Fruit fly (Drosophila melanogaster) whole organism, embryonic: Measurements from ENCODE around the gene Fign.

Experiments
- BtbVII ChIP-seq: fragments of 200-800 bp; sonication (Bioruptor generic); optimal IDR thresholded peaks from 3 replicates; lab custom pipeline; 2017; ENCODE audit warnings: missing biosample characterization, mild to moderate bottlenecking, missing genetic modification characterization
- CG10565 ChIP-seq: fragments of 200-800 bp; sonication (Bioruptor generic); optimal IDR thresholded peaks from 3 replicates; lab custom pipeline; 2016; ENCODE audit warnings: missing biosample characterization, mild to moderate bottlenecking, missing genetic modification characterization
- CG10979 ChIP-seq: fragments of 200-800 bp; sonication (Bioruptor generic); optimal IDR thresholded peaks from 2 replicates; lab custom pipeline; 2018; ENCODE audit warnings: missing biosample characterization, mild to moderate bottlenecking, missing genetic modification characterization, moderate library complexity
- CG13123 ChIP-seq: fragments of 200-800 bp; sonication (Bioruptor generic); optimal IDR thresholded peaks from 2 replicates; lab custom pipeline; 2016; ENCODE audit warnings: missing biosample characterization, missing genetic modification characterization
- CG13296 ChIP-seq: fragments of 200-800 bp; sonication (Bioruptor generic); optimal IDR thresholded peaks from 3 replicates; lab custom pipeline; 2018; ENCODE audit warnings: missing biosample characterization, mild to moderate bottlenecking, missing genetic modification characterization
- CG13424 ChIP-seq: fragments of 200-800 bp; sonication (Bioruptor generic); optimal IDR thresholded peaks from 2 replicates; lab custom pipeline; 2019; ENCODE audit warnings: missing biosample characterization, mild to moderate bottlenecking, missing genetic modification characterization, moderate library complexity
- CG14050 ChIP-seq: fragments of 200-800 bp; sonication (Bioruptor generic); IDR thresholded peaks from 3 replicates; pipeline ENCODE4 v1.3.6; 2022; ENCODE audit warnings: missing biosample characterization, missing genetic modification characterization
- CG15073 ChIP-seq: fragments of 200-800 bp; sonication (Bioruptor generic); optimal IDR thresholded peaks from 2 replicates; lab custom pipeline; 2016; ENCODE audit warnings: missing biosample characterization, missing genetic modification characterization
- CG15514 ChIP-seq: fragments of 200-800 bp; sonication (Bioruptor generic); optimal IDR thresholded peaks from 3 replicates; lab custom pipeline; 2017; ENCODE audit warnings: missing biosample characterization, missing genetic modification characterization, mild to moderate bottlenecking, moderate library complexity, missing genetic modification reagents
- CG16813 ChIP-seq: fragments of 200-800 bp; sonication (Bioruptor generic); IDR thresholded peaks from 3 replicates; pipeline ENCODE4 v1.3.6; 2022; ENCODE audit warnings: missing biosample characterization, missing genetic modification characterization; ENCODE audit not compliant: partially characterized antibody
- CG18619 ChIP-seq: fragments of 200-800 bp; sonication (Bioruptor generic); optimal IDR thresholded peaks from 3 replicates; lab custom pipeline; 2017; ENCODE audit warnings: missing biosample characterization, mild to moderate bottlenecking, missing genetic modification characterization
- CG2889 ChIP-seq: fragments of 200-800 bp; sonication (Bioruptor generic); IDR thresholded peaks from 3 replicates; pipeline ENCODE4 v1.3.6; 2022; ENCODE audit warnings: missing biosample characterization, missing genetic modification characterization
- CG3163 ChIP-seq: fragments of 200-800 bp; sonication (Bioruptor generic); optimal IDR thresholded peaks from 3 replicates; lab custom pipeline; 2016; ENCODE audit warnings: missing biosample characterization, missing genetic modification characterization
- CG32772 ChIP-seq: fragments of 200-800 bp; sonication (Bioruptor generic); IDR thresholded peaks from 2 replicates; pipeline ENCODE4 v1.3.6; 2022; ENCODE audit warnings: missing biosample characterization, missing genetic modification characterization
- CG33213 ChIP-seq: fragments of 200-800 bp; sonication (Bioruptor generic); optimal IDR thresholded peaks from 3 replicates; lab custom pipeline; 2016; ENCODE audit warnings: missing biosample characterization, missing genetic modification characterization
- CG34422 ChIP-seq: fragments of 200-800 bp; sonication (Bioruptor generic); IDR thresholded peaks from 3 replicates; pipeline ENCODE4 v1.3.6; 2022; ENCODE audit warnings: missing biosample characterization, missing genetic modification characterization
- CG6813 ChIP-seq: fragments of 200-800 bp; sonication (Bioruptor generic); optimal IDR thresholded peaks from 2 replicates; lab custom pipeline; 2017; ENCODE audit warnings: missing biosample characterization, missing genetic modification characterization, mild to moderate bottlenecking, moderate library complexity, missing genetic modification reagents
- CG9797 ChIP-seq: fragments of 200-800 bp; sonication (Bioruptor generic); optimal IDR thresholded peaks from 3 replicates; lab custom pipeline; 2018; ENCODE audit warnings: missing biosample characterization, mild to moderate bottlenecking, missing genetic modification characterization
- CTCF ChIP-seq: fragments of 200-800 bp; sonication (Bioruptor generic); optimal IDR thresholded peaks from 2 replicates; lab custom pipeline; 2017; ENCODE audit warnings: missing biosample characterization, mild to moderate bottlenecking, missing genetic modification characterization, moderate library complexity
- Dp ChIP-seq: fragments of 200-800 bp; sonication (Bioruptor generic); optimal IDR thresholded peaks from 2 replicates; lab custom pipeline; 2018; ENCODE audit warnings: missing biosample characterization, mild to moderate bottlenecking, missing genetic modification characterization, moderate library complexity
- Eip74EF ChIP-seq, 2 experiments: fragments of 200-800 bp in 1 of 2; fragments of >200 bp in 1 of 2; sonication (Bioruptor generic) in 1 of 2; optimal IDR thresholded peaks; 2 replicates each; lab custom pipeline; 2017 to 2019; ENCODE audit warnings: missing biosample characterization in 2 of 2, missing genetic modification characterization in 2 of 2, mild to moderate bottlenecking in 1 of 2, moderate library complexity in 1 of 2
- GATAe ChIP-seq: fragments of 200-800 bp; sonication (Bioruptor generic); conservative IDR thresholded peaks from 2 replicates; pipeline ENCODE4 v1.3.6; 2022; ENCODE audit warnings: missing biosample characterization, missing genetic modification characterization
- HLH54F ChIP-seq: fragments of 200-800 bp; sonication (Bioruptor generic); optimal IDR thresholded peaks from 3 replicates; lab custom pipeline; 2016; ENCODE audit warnings: missing biosample characterization, missing genetic modification characterization
- Hmr ChIP-seq: fragments of 200-800 bp; sonication (Bioruptor generic); optimal IDR thresholded peaks from 3 replicates; lab custom pipeline; 2017; ENCODE audit warnings: mild to moderate bottlenecking, missing biosample characterization, missing genetic modification reagents, missing genetic modification characterization
- Nf-YB ChIP-seq: fragments of 200-800 bp; sonication (Bioruptor generic); optimal IDR thresholded peaks from 3 replicates; lab custom pipeline; 2019; ENCODE audit warnings: missing biosample characterization, mild to moderate bottlenecking, missing genetic modification characterization, moderate library complexity
- ac ChIP-seq: fragments of 200-800 bp; sonication (Bioruptor generic); optimal IDR thresholded peaks from 3 replicates; lab custom pipeline; 2017; ENCODE audit warnings: missing biosample characterization, mild to moderate bottlenecking, missing genetic modification characterization
- ap ChIP-seq: fragments of 200-800 bp; sonication (Bioruptor generic); IDR thresholded peaks from 2 replicates; pipeline ENCODE4 v1.3.6; 2022; ENCODE audit warnings: missing biosample characterization, missing genetic modification characterization
- ato ChIP-seq: fragments of 200-800 bp; sonication (Bioruptor generic); IDR thresholded peaks from 2 replicates; pipeline ENCODE4 v1.3.6; 2022; ENCODE audit warnings: missing biosample characterization, missing genetic modification characterization; ENCODE audit not compliant: partially characterized antibody
- az2 ChIP-seq: fragments of 200-800 bp; sonication (Bioruptor generic); optimal IDR thresholded peaks from 3 replicates; lab custom pipeline; 2016; ENCODE audit warnings: missing biosample characterization, missing genetic modification characterization
- da ChIP-seq: fragments of 200-800 bp; sonication (Bioruptor generic); optimal IDR thresholded peaks from 2 replicates; lab custom pipeline; 2016; ENCODE audit warnings: missing biosample characterization, missing genetic modification characterization
- dan ChIP-seq: fragments of 200-800 bp; sonication (Bioruptor generic); IDR thresholded peaks from 2 replicates; pipeline ENCODE4 v1.3.6; 2022; ENCODE audit warnings: missing biosample characterization, missing genetic modification characterization
- dmrt99B ChIP-seq: fragments of 200-800 bp; sonication (Bioruptor generic); optimal IDR thresholded peaks from 2 replicates; lab custom pipeline; 2018; ENCODE audit warnings: missing biosample characterization, mild to moderate bottlenecking, missing genetic modification characterization, moderate library complexity
- exex ChIP-seq: fragments of 200-800 bp; sonication (Bioruptor generic); optimal IDR thresholded peaks from 4 replicates; lab custom pipeline; 2018; ENCODE audit warnings: missing biosample characterization, mild to moderate bottlenecking, missing genetic modification characterization, moderate library complexity
- fd102C ChIP-seq: fragments of 200-800 bp; sonication (Bioruptor generic); optimal IDR thresholded peaks from 2 replicates; lab custom pipeline; 2018; ENCODE audit warnings: missing biosample characterization, mild to moderate bottlenecking, missing genetic modification characterization, moderate library complexity
- gem ChIP-seq: fragments of 200-800 bp; sonication (Bioruptor generic); optimal IDR thresholded peaks from 2 replicates; lab custom pipeline; 2019; ENCODE audit warnings: missing biosample characterization, mild to moderate bottlenecking, missing genetic modification characterization, moderate library complexity
- jumu ChIP-seq: fragments of 200-800 bp; sonication (Bioruptor generic); optimal IDR thresholded peaks from 3 replicates; lab custom pipeline; 2016; ENCODE audit warnings: missing biosample characterization, missing genetic modification characterization
- knrl ChIP-seq: fragments of 200-800 bp; sonication (Bioruptor generic); IDR thresholded peaks from 3 replicates; pipeline ENCODE4 v1.3.6; 2022; ENCODE audit warnings: missing biosample characterization, missing genetic modification characterization; ENCODE audit not compliant: partially characterized antibody
- lmd ChIP-seq: fragments of 200-800 bp; sonication (Bioruptor generic); IDR thresholded peaks from 2 replicates; pipeline ENCODE4 v1.3.6; 2022; ENCODE audit warnings: missing biosample characterization, missing genetic modification characterization
- lola ChIP-seq, 3 experiments: fragments of >200 bp in 2 of 3; fragments of 200-800 bp in 1 of 3; sonication (Bioruptor generic) in 1 of 3; optimal IDR thresholded peaks; 2 replicates each; lab custom pipeline; 2017 to 2019; ENCODE audit warnings: missing biosample characterization in 3 of 3, missing genetic modification characterization in 3 of 3, mild to moderate bottlenecking in 1 of 3, moderate library complexity in 1 of 3
- mld ChIP-seq: fragments of 200-800 bp; sonication (Bioruptor generic); IDR thresholded peaks from 3 replicates; pipeline ENCODE4 v1.3.6; 2022; ENCODE audit warnings: missing biosample characterization, missing genetic modification characterization; ENCODE audit not compliant: partially characterized antibody
- nmo ChIP-seq: fragments of 200-800 bp; sonication (Bioruptor generic); optimal IDR thresholded peaks from 2 replicates; lab custom pipeline; 2018; ENCODE audit warnings: missing biosample characterization, mild to moderate bottlenecking, missing genetic modification characterization, moderate library complexity
- pho ChIP-seq: fragments of 200-800 bp; sonication (Bioruptor generic); optimal IDR thresholded peaks from 2 replicates; lab custom pipeline; 2016; ENCODE audit warnings: missing biosample characterization, missing genetic modification characterization
- slou ChIP-seq: fragments of 200-800 bp; sonication (Bioruptor generic); optimal IDR thresholded peaks from 3 replicates; lab custom pipeline; 2016; ENCODE audit warnings: missing biosample characterization, missing genetic modification characterization
- sob ChIP-seq: fragments of 200-800 bp; sonication (Bioruptor generic); IDR thresholded peaks from 2 replicates; pipeline ENCODE4 v1.3.6; 2022; ENCODE audit warnings: missing biosample characterization, missing genetic modification characterization
- stwl ChIP-seq: fragments of 200-800 bp; sonication (Bioruptor generic); optimal IDR thresholded peaks from 3 replicates; lab custom pipeline; 2018; ENCODE audit warnings: missing biosample characterization, mild to moderate bottlenecking, missing genetic modification characterization, moderate library complexity
- trem ChIP-seq: fragments of 200-800 bp; optimal IDR thresholded peaks from 3 replicates; lab custom pipeline; 2019; ENCODE audit warnings: missing biosample characterization, mild to moderate bottlenecking, missing genetic modification characterization, moderate library complexity
- unpg ChIP-seq: fragments of 200-800 bp; sonication (Bioruptor generic); optimal IDR thresholded peaks from 3 replicates; lab custom pipeline; 2018; ENCODE audit warnings: missing biosample characterization, mild to moderate bottlenecking, missing genetic modification characterization, moderate library complexity
- yki ChIP-seq: fragments of >200 bp; optimal IDR thresholded peaks from 3 replicates; lab custom pipeline; 2018
- zfh2 ChIP-seq: fragments of 200-800 bp; sonication (Bioruptor generic); optimal IDR thresholded peaks from 2 replicates; lab custom pipeline; 2016; ENCODE audit warnings: missing biosample characterization, missing genetic modification characterization

Gene Fign

DNA sequence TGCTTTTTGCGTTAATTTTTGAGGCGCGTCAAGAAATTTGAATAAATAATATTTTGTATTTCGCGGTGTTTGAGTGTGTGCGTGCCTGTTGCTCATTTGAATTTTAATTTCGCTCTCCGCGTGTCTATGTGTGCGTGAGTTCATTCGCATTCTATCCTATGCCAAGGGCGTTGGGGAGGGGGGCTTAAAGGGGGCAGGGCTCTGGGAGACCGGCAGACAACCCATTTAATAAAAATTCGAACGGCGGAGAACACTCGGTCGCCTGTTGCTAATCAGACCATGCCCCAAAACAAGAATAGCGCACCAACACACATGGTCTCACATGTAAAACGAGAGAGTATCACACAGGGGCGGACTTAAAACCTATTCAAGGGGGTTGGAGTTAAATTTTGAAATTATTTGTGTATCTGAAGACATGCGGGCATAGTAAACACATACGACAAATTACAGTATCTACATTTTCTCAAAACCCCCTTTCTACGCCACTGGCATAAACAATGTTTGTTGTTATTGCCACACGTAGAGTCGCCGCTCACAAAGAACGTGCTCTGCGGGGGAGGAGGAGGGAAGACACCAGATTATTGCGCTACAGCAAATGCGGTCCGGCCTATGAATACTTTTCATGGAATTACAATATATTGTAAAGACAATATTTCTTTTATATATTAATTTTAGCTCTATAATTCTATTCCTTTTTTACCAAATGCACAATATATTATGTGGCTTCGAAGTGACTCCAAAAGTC, 17.7 kb downstream of the Fign start (continued):
- TF ChIP-seq CG15073 (GFP tag; lab: Kevin White, UChicago) = peak; percentile 93
- TF ChIP-seq Eip74EF (GFP tag; optimal IDR thresholded peaks at IDR 0.05; lab: Kevin White, UChicago) = peak in 1 of 2 experiments; percentile 98
- peak; percentile 96 for TF ChIP-seq CG15514 (GFP tag; lab: Kevin White, UChicago)
- TF ChIP-seq CG13296 (GFP tag; lab: Kevin White, UChicago) = peak; percentile 100
- TF ChIP-seq CG13424 (tag; lab: Kevin White, UChicago) = peak; percentile 100
- TF ChIP-seq CG10979 (tag; lab: Kevin White, UChicago) = peak; percentile 99
- TF ChIP-seq yki (lab: Kevin White, UChicago) = peak; percentile 23
- TF ChIP-seq az2 (GFP tag; lab: Kevin White, UChicago) = peak; percentile 99
- no peak for TF ChIP-seq mld
- TF ChIP-seq jumu (GFP tag; lab: Kevin White, UChicago) = peak; percentile 100
- TF ChIP-seq Nf-YB (GFP tag; lab: Kevin White, UChicago) = peak; percentile 91
- peak; percentile 98 for TF ChIP-seq fd102C
- peak; percentile 100 for TF ChIP-seq BtbVII (GFP tag; lab: Kevin White, UChicago)
- TF ChIP-seq ac = peak; percentile 99
- peak; percentile 100 for TF ChIP-seq unpg
- peak; percentile 100 for TF ChIP-seq HLH54F (GFP tag; lab: Kevin White, UChicago)
- peak; percentile 100 for TF ChIP-seq CG18619
- TF ChIP-seq CG33213 = peak; percentile 100
- peak; percentile 99 for TF ChIP-seq slou
- peak; percentile 79 for TF ChIP-seq CTCF (GFP tag; lab: Kevin White, UChicago)
- peak; percentile 46; the same call in 2 of the 3 replicates for TF ChIP-seq knrl (GFP tag; lab: Robert Waterston, UW)
- peak; percentile 100 for TF ChIP-seq pho (GFP tag; lab: Kevin White, UChicago)
- TF ChIP-seq trem (tag; lab: Kevin White, UChicago) = peak; percentile 96
- peak; percentile 94 for TF ChIP-seq ap
- TF ChIP-seq sob = peak; percentile 100
- TF ChIP-seq CG34422 = peak; percentile 100
- TF ChIP-seq CG10565 (GFP tag; lab: Kevin White, UChicago) = peak; percentile 98
- peak; percentile 100 for TF ChIP-seq Hmr (GFP tag; lab: Kevin White, UChicago)
- peak; percentile 85 for TF ChIP-seq stwl (tag; lab: Kevin White, UChicago)
- TF ChIP-seq CG13123 (GFP tag; lab: Kevin White, UChicago) = peak; percentile 99
- peak; percentile 76 for TF ChIP-seq CG9797
- peak; percentile 100 for TF ChIP-seq zfh2 (GFP tag; lab: Kevin White, UChicago)
- TF ChIP-seq Dp = peak; percentile 60
- peak; percentile 99 for TF ChIP-seq dmrt99B (tag; lab: Kevin White, UChicago)
- peak; percentile 96 for TF ChIP-seq CG3163 (GFP tag; lab: Kevin White, UChicago)
- peak; percentile 100 for TF ChIP-seq nmo
- TF ChIP-seq CG14050 (GFP tag; lab: Robert Waterston, UW) = peak; percentile 99
- peak; percentile 95 for TF ChIP-seq dan
- peak in 1 of 3 experiments; percentile 99 for TF ChIP-seq lola (GFP tag; optimal IDR thresholded peaks at IDR 0.05; lab: Kevin White, UChicago)
- TF ChIP-seq ato (GFP tag; lab: Robert Waterston, UW) = no peak
- peak; percentile 99 for TF ChIP-seq CG32772
- peak; percentile 100 for TF ChIP-seq gem (tag; lab: Kevin White, UChicago)
- TF ChIP-seq CG2889 (GFP tag; lab: Robert Waterston, UW) = peak; percentile 99
- peak; percentile 98 for TF ChIP-seq exex (tag; lab: Kevin White, UChicago)
- peak; percentile 100 for TF ChIP-seq lmd (GFP tag; lab: Robert Waterston, UW)
- peak; percentile 99 for TF ChIP-seq da (GFP tag; lab: Kevin White, UChicago)
- TF ChIP-seq GATAe (GFP tag; lab: Robert Waterston, UW) = peak; percentile 99
- TF ChIP-seq CG6813 (GFP tag; lab: Kevin White, UChicago) = peak; percentile 100
- TF ChIP-seq CG16813 (GFP tag; lab: Robert Waterston, UW) = no peak
